Fruit fly (Drosophila melanogaster): ENCODE data around the gene CG14015.

Gene CG14015

dm6 chr2L:5505130-5505529 is 33.9 kb downstream of the CG14015 start (continued):
- TF ChIP-seq CG4318 (GFP tag; optimal IDR thresholded peaks at IDR 0.05) = no peak
- no peak for TF ChIP-seq CG11762 (GFP tag; optimal IDR thresholded peaks at IDR 0.05; ENCODE audit: insufficient read depth)
- TF ChIP-seq salr (GFP tag; optimal IDR thresholded peaks at IDR 0.05) = no peak
- peak; percentile 24 for TF ChIP-seq pdm3 (GFP tag; optimal IDR thresholded peaks at IDR 0.05)
- peak; percentile 21 for TF ChIP-seq lz (GFP tag; optimal IDR thresholded peaks at IDR 0.05)
- no peak for TF ChIP-seq Eip93F (GFP tag; optimal IDR thresholded peaks at IDR 0.05)
- TF ChIP-seq Ets96B (tag; optimal IDR thresholded peaks at IDR 0.05) = no peak
- TF ChIP-seq CG3919 (GFP tag; optimal IDR thresholded peaks at IDR 0.05) = no peak
- peak; percentile 58 for TF ChIP-seq esn (GFP tag; optimal IDR thresholded peaks at IDR 0.05)
- TF ChIP-seq achi (GFP tag; optimal IDR thresholded peaks at IDR 0.05) = no peak

dm6 chr2L:5502868-5503267 is 36.1 kb downstream of the CG14015 start:
- TF ChIP-seq CG31627 (GFP tag; optimal IDR thresholded peaks at IDR 0.05) (no peak), Hr39 (GFP tag; optimal IDR thresholded peaks at IDR 0.05) (no peak), svp (GFP tag) (no peak), Ets21C (GFP tag; optimal IDR thresholded peaks at IDR 0.05) (no peak), CG11762 (GFP tag; optimal IDR thresholded peaks at IDR 0.05; ENCODE audit: insufficient read depth) (no peak), CG32006 (GFP tag; optimal IDR thresholded peaks at IDR 0.05) (no peak), CG3919 (GFP tag; optimal IDR thresholded peaks at IDR 0.05) (no peak), vri (GFP tag; optimal IDR thresholded peaks at IDR 0.05) (no peak), CG10631 (GFP tag; optimal IDR thresholded peaks at IDR 0.05) (no peak), CG6792 (GFP tag; optimal IDR thresholded peaks at IDR 0.05) (no peak), CG11902 (GFP tag; optimal IDR thresholded peaks at IDR 0.05) (no peak), Blimp-1 (GFP tag; optimal IDR thresholded peaks at IDR 0.05) (no peak), Eip78C (GFP tag) (no peak), OdsH (GFP tag; optimal IDR thresholded peaks at IDR 0.05) (no peak), CG8632 (GFP tag; optimal IDR thresholded peaks at IDR 0.05) (no peak), cyc (GFP tag; optimal IDR thresholded peaks at IDR 0.05) (no peak), lz (GFP tag; optimal IDR thresholded peaks at IDR 0.05) (no peak), eg (GFP tag; IDR thresholded peaks at IDR 0.05) (no peak), dac (GFP tag; optimal IDR thresholded peaks at IDR 0.05) (no peak)

dm6 chr2L:5501335-5501734 is 37.7 kb downstream of the CG14015 start:
- TF ChIP-seq lz (GFP tag; optimal IDR thresholded peaks at IDR 0.05) (peak; percentile 76), esn (GFP tag; optimal IDR thresholded peaks at IDR 0.05) (peak; percentile 84), CG6854 (GFP tag; optimal IDR thresholded peaks at IDR 0.05) (peak; percentile 47), CG11294 (GFP tag; IDR thresholded peaks at IDR 0.05) (no peak), Lpt (GFP tag; optimal IDR thresholded peaks at IDR 0.05) (no peak), CG1621 (tag; optimal IDR thresholded peaks at IDR 0.05) (peak; percentile 39), net (GFP tag; optimal IDR thresholded peaks at IDR 0.05) (peak; percentile 44), Hr38 (GFP tag; optimal IDR thresholded peaks at IDR 0.05) (no peak), CG10631 (GFP tag; optimal IDR thresholded peaks at IDR 0.05) (peak; percentile 57), CG11762 (GFP tag; optimal IDR thresholded peaks at IDR 0.05; ENCODE audit: insufficient read depth) (no peak), Eip78C (GFP tag) (peak; percentile 87), CG31627 (GFP tag; optimal IDR thresholded peaks at IDR 0.05) (peak; percentile 54), CG6792 (GFP tag; optimal IDR thresholded peaks at IDR 0.05) (peak; percentile 57), eg (GFP tag; IDR thresholded peaks at IDR 0.05) (no peak), CG8319 (GFP tag; optimal IDR thresholded peaks at IDR 0.05) (peak; percentile 1), CG10669 (GFP tag; optimal IDR thresholded peaks at IDR 0.05) (peak; percentile 46), ss (GFP tag; optimal IDR thresholded peaks at IDR 0.05) (peak; percentile 44 to 50), salr (GFP tag; optimal IDR thresholded peaks at IDR 0.05) (peak in 1 of 2 experiments; percentile 33), CG9139 (GFP tag; optimal IDR thresholded peaks at IDR 0.05) (peak; percentile 43), dac (GFP tag; optimal IDR thresholded peaks at IDR 0.05) (no peak), Sox102F (GFP tag; optimal IDR thresholded peaks at IDR 0.05) (peak; percentile 68), fkh (GFP tag; optimal IDR thresholded peaks at IDR 0.05) (no peak), spab (GFP tag; optimal IDR thresholded peaks at IDR 0.05) (peak; percentile 44), Hr39 (GFP tag; optimal IDR thresholded peaks at IDR 0.05) (peak; percentile 41), Eip75B (GFP tag; optimal IDR thresholded peaks at IDR 0.05) (peak; percentile 75), achi (GFP tag; optimal IDR thresholded peaks at IDR 0.05) (peak; percentile 57), CG34406 (GFP tag; optimal IDR thresholded peaks at IDR 0.05) (peak; percentile 65), CG8632 (GFP tag; optimal IDR thresholded peaks at IDR 0.05) (peak; percentile 56), dsx (GFP tag; optimal IDR thresholded peaks at IDR 0.05; ENCODE audit: poor library complexity, severe bottlenecking) (peak; percentile 63), fd85E (GFP tag; optimal IDR thresholded peaks at IDR 0.05) (no peak), vri (GFP tag; optimal IDR thresholded peaks at IDR 0.05) (peak; percentile 70), CG32006 (GFP tag; optimal IDR thresholded peaks at IDR 0.05) (peak; percentile 53), Hr4 (GFP tag; optimal IDR thresholded peaks at IDR 0.05) (peak; percentile 24), fd59A (GFP tag; optimal IDR thresholded peaks at IDR 0.05) (peak; percentile 55), cyc (GFP tag; optimal IDR thresholded peaks at IDR 0.05) (peak; percentile 61), OdsH (GFP tag; optimal IDR thresholded peaks at IDR 0.05) (peak; percentile 42)
